Worm (Caenorhabditis elegans) whole organism, late embryonic: Measurements from ENCODE around the gene T01H3.3.

Experiments used
- C38D4.7 ChIP-seq: fragments of 200-800 bp; sonication (Bioruptor generic); optimal IDR thresholded peaks from 2 replicates; lab custom pipeline; 2018; ENCODE audit warnings: mild to moderate bottlenecking, missing genetic modification characterization, moderate library complexity, missing compliant biosample characterization
- F13H6.1 ChIP-seq: sonication (generic microtip); optimal IDR thresholded peaks from 2 replicates; lab custom pipeline; 2016; ENCODE audit warnings: missing genetic modification characterization, missing compliant biosample characterization
- K02D7.2 ChIP-seq: sonication (generic microtip); optimal IDR thresholded peaks from 2 replicates; lab custom pipeline; 2017; ENCODE audit warnings: mild to moderate bottlenecking, missing genetic modification characterization, missing compliant biosample characterization
- K09A11.1 ChIP-seq: sonication (generic microtip); optimal IDR thresholded peaks from 2 replicates; lab custom pipeline; 2017; ENCODE audit warnings: antibody characterized with exemption, mild to moderate bottlenecking, missing genetic modification characterization, missing compliant biosample characterization; ENCODE audit not compliant: insufficient read depth
- T23F11.4 ChIP-seq: fragments of 200-800 bp; sonication (Bioruptor generic); optimal IDR thresholded peaks from 2 replicates; lab custom pipeline; 2018; ENCODE audit warnings: mild to moderate bottlenecking, missing genetic modification characterization, missing compliant biosample characterization
- ahr-1 ChIP-seq: sonication (generic microtip); optimal IDR thresholded peaks from 2 replicates; lab custom pipeline; 2016; ENCODE audit warnings: missing genetic modification characterization, missing compliant biosample characterization
- ama-1 ChIP-seq: fragments of 150-350 bp; optimal IDR thresholded peaks from 2 replicates; lab custom pipeline; 2014
- ceh-14 ChIP-seq: sonication (generic microtip); optimal IDR thresholded peaks from 2 replicates; lab custom pipeline; 2016; ENCODE audit warnings: missing genotype, missing genetic modification characterization, missing compliant biosample characterization
- ceh-18 ChIP-seq: sonication (generic microtip); optimal IDR thresholded peaks from 2 replicates; lab custom pipeline; 2016; ENCODE audit warnings: missing genetic modification characterization, missing compliant biosample characterization
- ceh-19 ChIP-seq: fragments of 200-800 bp; sonication (Bioruptor generic); optimal IDR thresholded peaks from 2 replicates; lab custom pipeline; 2018; ENCODE audit warnings: mild to moderate bottlenecking, missing genetic modification characterization, missing compliant biosample characterization
- ceh-2 ChIP-seq: sonication (generic microtip); optimal IDR thresholded peaks from 2 replicates; lab custom pipeline; 2016; ENCODE audit warnings: missing genotype, missing genetic modification characterization, missing compliant biosample characterization
- ceh-22 ChIP-seq: sonication (generic microtip); optimal IDR thresholded peaks from 2 replicates; lab custom pipeline; 2017; ENCODE audit warnings: missing biosample characterization, missing genetic modification characterization
- ceh-30 ChIP-seq: fragments of 150-350 bp; optimal IDR thresholded peaks from 2 replicates; lab custom pipeline; 2014; ENCODE audit warnings: missing biosample characterization, missing genetic modification characterization
- ceh-34 ChIP-seq: sonication (generic microtip); optimal IDR thresholded peaks from 2 replicates; lab custom pipeline; 2016; ENCODE audit warnings: mild to moderate bottlenecking, missing genetic modification characterization, missing compliant biosample characterization
- ceh-48 ChIP-seq: sonication (generic microtip); optimal IDR thresholded peaks from 2 replicates; lab custom pipeline; 2016; ENCODE audit warnings: missing genetic modification characterization, inconsistent platforms, missing compliant biosample characterization
- elt-2 ChIP-seq: sonication (generic microtip); optimal IDR thresholded peaks from 2 replicates; lab custom pipeline; 2016; ENCODE audit warnings: missing genetic modification reagents, missing genetic modification characterization, missing compliant biosample characterization
- fkh-6 ChIP-seq: sonication (generic microtip); optimal IDR thresholded peaks from 2 replicates; lab custom pipeline; 2016; ENCODE audit warnings: missing genetic modification characterization, missing compliant biosample characterization
- hlh-15 ChIP-seq: sonication (generic microtip); optimal IDR thresholded peaks from 2 replicates; lab custom pipeline; 2016; ENCODE audit warnings: missing genetic modification characterization, missing compliant biosample characterization
- hlh-30 ChIP-seq: sonication (generic microtip); optimal IDR thresholded peaks from 2 replicates; lab custom pipeline; 2017; ENCODE audit warnings: antibody characterized with exemption, missing genetic modification characterization, missing compliant biosample characterization; ENCODE audit not compliant: insufficient read depth
- hlh-8 ChIP-seq: sonication (generic microtip); optimal IDR thresholded peaks from 2 replicates; lab custom pipeline; 2016; ENCODE audit warnings: missing genotype, missing genetic modification characterization, missing compliant biosample characterization
- lim-6 ChIP-seq: sonication (generic microtip); optimal IDR thresholded peaks from 2 replicates; lab custom pipeline; 2016; ENCODE audit warnings: missing genetic modification characterization, missing compliant biosample characterization
- mec-3 ChIP-seq: sonication (generic microtip); optimal IDR thresholded peaks from 2 replicates; lab custom pipeline; 2016; ENCODE audit warnings: borderline replicate concordance, missing genetic modification characterization, missing compliant biosample characterization
- nfya-1 ChIP-seq: sonication (generic microtip); optimal IDR thresholded peaks from 2 replicates; lab custom pipeline; 2017; ENCODE audit warnings: missing genetic modification characterization, mild to moderate bottlenecking, missing compliant biosample characterization, antibody characterized with exemption, moderate library complexity
- nhr-232 ChIP-seq: sonication (generic microtip); optimal IDR thresholded peaks from 2 replicates; lab custom pipeline; 2016; ENCODE audit warnings: missing genetic modification characterization, missing compliant biosample characterization
- pag-3 ChIP-seq: sonication (generic microtip); optimal IDR thresholded peaks from 2 replicates; lab custom pipeline; 2016; ENCODE audit warnings: missing compliant biosample characterization, missing genetic modification characterization, borderline replicate concordance
- pax-1 ChIP-seq: fragments of 150-350 bp; optimal IDR thresholded peaks from 2 replicates; lab custom pipeline; 2014; ENCODE audit warnings: missing biosample characterization, missing genetic modification characterization
- pha-4 ChIP-seq: fragments of 150-350 bp; optimal IDR thresholded peaks from 2 replicates; lab custom pipeline; 2018; ENCODE audit warnings: missing biosample characterization, missing genetic modification reagents, missing genetic modification characterization
- pros-1 ChIP-seq: fragments of 150-350 bp; optimal IDR thresholded peaks from 2 replicates; lab custom pipeline; 2014; ENCODE audit warnings: missing biosample characterization, missing genetic modification reagents, missing genetic modification characterization
- rnt-1 ChIP-seq: sonication (generic microtip); optimal IDR thresholded peaks from 2 replicates; lab custom pipeline; 2016; ENCODE audit warnings: missing genetic modification characterization, missing compliant biosample characterization
- sox-4 ChIP-seq: sonication (generic microtip); optimal IDR thresholded peaks from 2 replicates; lab custom pipeline; 2017; ENCODE audit warnings: mild to moderate bottlenecking, missing genetic modification characterization, inconsistent platforms, missing compliant biosample characterization
- syd-9 ChIP-seq: sonication (generic microtip); optimal IDR thresholded peaks from 2 replicates; lab custom pipeline; 2016; ENCODE audit warnings: mild to moderate bottlenecking, missing genetic modification characterization, moderate library complexity, missing compliant biosample characterization
- tbx-2 ChIP-seq: sonication (generic microtip); optimal IDR thresholded peaks from 2 replicates; lab custom pipeline; 2016; ENCODE audit warnings: missing genetic modification characterization, missing compliant biosample characterization
- unc-55 ChIP-seq: sonication (generic microtip); optimal IDR thresholded peaks from 2 replicates; lab custom pipeline; 2017; ENCODE audit warnings: missing biosample characterization, missing genetic modification reagents, missing genetic modification characterization
- zip-5 ChIP-seq: sonication (generic microtip); optimal IDR thresholded peaks from 2 replicates; lab custom pipeline; 2016; ENCODE audit warnings: missing genetic modification characterization, missing compliant biosample characterization

T01H3.3 gene

DNA sequence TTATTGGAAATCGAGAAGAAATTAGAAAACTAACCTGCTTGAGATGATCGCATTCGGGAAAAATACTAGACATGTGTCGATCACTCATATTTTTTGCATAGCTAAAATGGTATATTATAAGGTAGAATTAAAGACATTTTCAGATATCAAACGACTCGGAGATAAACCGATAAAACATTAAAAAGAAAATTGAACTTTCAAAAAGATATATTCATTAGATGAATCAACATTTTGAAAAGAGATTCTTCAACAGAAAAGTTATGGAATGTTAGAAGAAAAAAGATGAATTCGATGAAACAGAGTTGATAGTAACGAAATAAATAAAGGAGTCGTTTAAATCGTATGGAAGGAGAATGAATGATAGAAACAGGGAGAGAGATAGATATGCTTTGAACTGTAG lies 18.1 kb downstream of the T01H3.3 start, which contains the start of gene mdmh-35:
TSS of gene mdmh-35 (minus strand) at position 101 of the 400 bp plus-strand sequence.
- TF ChIP-seq ahr-1 (tag; lab: Kevin White, UChicago) (no peak), ceh-2 (no peak), fkh-6 (tag; lab: Kevin White, UChicago) (no peak), ceh-48 (tag; lab: Kevin White, UChicago) (no peak), zip-5 (tag; lab: Kevin White, UChicago) (no peak), tbx-2 (no peak), ceh-19 (no peak), syd-9 (tag; lab: Kevin White, UChicago) (no peak), ceh-18 (tag; lab: Kevin White, UChicago) (no peak), pha-4 (tag; lab: Kevin White, UChicago) (no peak)

DNA sequence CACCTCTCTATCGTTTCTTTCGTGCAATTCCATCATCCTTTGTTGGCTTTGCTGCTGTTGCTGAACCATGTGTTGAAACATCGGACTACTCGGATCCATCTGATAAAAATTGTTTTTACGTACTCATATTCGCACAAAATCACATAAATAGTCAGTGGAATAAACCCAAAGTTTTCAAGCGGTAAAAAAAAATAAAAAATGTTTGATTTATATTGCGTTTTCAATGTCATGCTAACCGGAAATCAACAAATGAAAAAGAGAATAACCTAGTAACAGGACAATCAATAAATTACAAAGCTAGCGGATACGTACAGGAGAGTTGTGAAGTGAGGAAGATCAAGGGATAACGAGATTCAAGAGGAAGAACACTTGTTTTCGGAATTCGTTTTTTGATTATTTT lies 18.8 kb downstream of the T01H3.3 start, which contains the start of gene mdt-10:
TSS of gene mdt-10 (minus strand) at position 101 of the 400 bp plus-strand sequence.
- TF ChIP-seq nhr-232, result no peak
- TF ChIP-seq K02D7.2 (tag; lab: Kevin White, UChicago), result no peak
- TF ChIP-seq T23F11.4 (GFP tag; lab: Kevin White, UChicago), result no peak
- TF ChIP-seq hlh-30 (tag; lab: Kevin White, UChicago), result no peak
- TF ChIP-seq lim-6, result no peak
- no peak for TF ChIP-seq hlh-15 (tag; lab: Kevin White, UChicago)
- TF ChIP-seq C38D4.7, result no peak
- TF ChIP-seq sox-4, result no peak
- TF ChIP-seq syd-9 (tag; lab: Kevin White, UChicago), result no peak

DNA sequence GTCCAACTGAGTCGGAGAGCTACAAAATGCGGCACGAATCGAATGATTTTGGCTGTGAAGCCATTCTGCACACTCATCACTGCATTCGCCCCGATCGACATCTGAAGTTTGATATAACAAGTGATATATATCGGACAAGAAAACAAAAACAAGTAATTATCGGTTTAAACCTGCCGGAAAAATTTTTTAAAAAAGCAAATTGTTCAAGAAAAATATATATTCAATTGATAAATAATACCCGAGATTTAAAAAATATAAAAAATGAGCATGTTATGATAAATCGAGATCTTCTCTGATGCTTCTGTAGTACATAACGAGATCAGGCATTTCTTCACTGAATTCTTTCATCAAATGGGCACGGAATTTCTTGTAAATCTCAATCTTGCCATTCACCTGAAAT lies 20.0 kb downstream of the T01H3.3 start, which contains the start of gene T09A5.5:
TSS of gene T09A5.5 (minus strand) at position 101 of the 400 bp plus-strand sequence.
- TF ChIP-seq ceh-19 (no peak), T23F11.4 (GFP tag; lab: Kevin White, UChicago) (no peak), ceh-22 (tag; lab: Kevin White, UChicago) (no peak), hlh-30 (tag; lab: Kevin White, UChicago) (no peak), pag-3 (tag; lab: Kevin White, UChicago) (no peak), hlh-15 (tag; lab: Kevin White, UChicago) (no peak), F13H6.1 (tag; lab: Kevin White, UChicago) (no peak), pax-1 (tag; lab: Kevin White, UChicago) (no peak), hlh-8 (tag; lab: Kevin White, UChicago) (no peak), pros-1 (no peak), tbx-2 (no peak), K09A11.1 (tag; lab: Kevin White, UChicago) (no peak), ceh-2 (no peak)

DNA sequence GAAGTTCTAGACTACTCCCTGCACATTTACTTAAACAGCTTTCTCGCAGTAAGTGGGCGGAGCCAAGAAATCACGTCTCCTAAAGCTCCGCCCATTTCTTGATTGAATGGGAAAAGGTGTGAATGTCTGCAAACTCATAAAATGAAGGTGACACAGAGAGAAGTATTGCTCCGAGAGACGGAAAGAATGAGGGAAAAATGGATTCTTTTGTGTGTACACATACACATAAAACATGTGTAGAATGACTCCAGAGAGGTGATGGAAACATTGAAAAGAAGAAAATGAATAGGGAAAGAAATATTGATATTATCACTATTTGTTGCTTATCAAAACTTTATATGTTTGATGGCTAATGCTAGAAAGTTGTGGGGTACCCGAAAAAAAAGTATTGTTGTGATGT lies 22.2 kb downstream of the T01H3.3 start:
- no peak for TF ChIP-seq ceh-30 (tag; lab: Kevin White, UChicago)
- no peak for TF ChIP-seq hlh-30 (tag; lab: Kevin White, UChicago)
- no peak for TF ChIP-seq unc-55 (GFP tag; lab: Kevin White, UChicago)
- TF ChIP-seq ceh-14 (tag; lab: Kevin White, UChicago), result peak; percentile 3
- TF ChIP-seq elt-2, result no peak
- no peak for TF ChIP-seq ceh-34
- TF ChIP-seq ama-1 (lab: Kevin White, UChicago), result no peak
- no peak for TF ChIP-seq nfya-1 (tag; lab: Kevin White, UChicago)

DNA sequence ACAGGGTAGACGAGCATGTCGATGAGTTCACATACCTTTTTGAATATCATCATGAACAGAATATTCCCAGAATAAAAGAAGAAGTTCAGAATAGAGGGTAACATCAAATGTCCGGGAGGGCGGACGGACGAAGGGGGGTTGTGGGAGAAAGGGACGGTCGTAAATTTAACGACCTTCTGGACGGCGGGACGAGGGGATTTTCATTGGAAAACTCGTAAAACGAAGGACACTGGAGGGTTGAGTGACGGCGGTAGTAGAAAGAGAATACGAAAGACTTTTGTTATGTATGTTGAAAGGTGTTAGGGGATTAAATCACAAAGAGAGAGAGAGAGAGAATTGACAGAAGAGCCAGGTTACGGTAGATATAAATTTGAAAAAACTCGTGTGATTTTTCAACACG lies 23.1 kb downstream of the T01H3.3 start:
- TF ChIP-seq mec-3, result no peak
- TF ChIP-seq rnt-1, result peak; percentile 7
